Fruit fly (Drosophila melanogaster): Measurements from ENCODE around the gene OXA1L.
A peak's percentile ranks its signal among the peaks of the same experiment; 100 is the strongest.

The OXA1L gene

DNA sequence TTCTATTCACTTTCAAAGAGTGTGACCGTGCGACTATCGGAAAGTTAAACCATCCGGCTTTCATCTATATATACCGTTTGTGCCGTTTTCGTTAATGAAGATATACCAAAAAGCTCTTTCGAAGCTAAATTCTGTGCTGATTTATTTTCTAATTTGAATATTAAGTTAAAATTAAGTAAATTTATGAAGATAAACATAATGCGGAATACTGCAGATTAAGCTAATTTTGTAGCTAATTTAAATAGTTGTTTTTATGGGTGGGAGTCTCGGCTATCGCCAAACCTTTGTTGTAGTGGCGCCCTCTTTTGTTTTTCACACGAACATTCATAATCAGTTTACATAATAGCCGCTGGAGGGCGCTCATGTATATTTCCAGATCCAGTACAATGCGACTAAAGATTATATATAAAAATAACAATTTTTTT, 12.8 kb upstream of the OXA1L start, which contains the start of gene Aps (continued):
- TF ChIP-seq CkIIα-i1 (GFP tag; IDR thresholded peaks at IDR 0.05), result no peak
- peak; percentile 70 for TF ChIP-seq CG17829 (tag; optimal IDR thresholded peaks at IDR 0.05)
- peak; percentile 41 for TF ChIP-seq nmo (GFP tag; optimal IDR thresholded peaks at IDR 0.05)
- TF ChIP-seq CG6654 (GFP tag; optimal IDR thresholded peaks at IDR 0.05), result no peak
- no peak for TF ChIP-seq Lpt (GFP tag; optimal IDR thresholded peaks at IDR 0.05)
- peak; percentile 49 for TF ChIP-seq Hmr (GFP tag; optimal IDR thresholded peaks at IDR 0.05)
- no peak for TF ChIP-seq Hr39 (optimal IDR thresholded peaks at IDR 0.05)
- TF ChIP-seq zen (tag; optimal IDR thresholded peaks at IDR 0.05), result peak; percentile 34
- no peak for TF ChIP-seq HHEX (GFP tag; optimal IDR thresholded peaks at IDR 0.05)
- no peak for TF ChIP-seq lab (GFP tag; optimal IDR thresholded peaks at IDR 0.05)
- TF ChIP-seq Ada2b (GFP tag; IDR thresholded peaks at IDR 0.05), result no peak
- no peak for TF ChIP-seq esg (GFP tag; conservative IDR thresholded peaks at IDR 0.05)
- no peak for TF ChIP-seq odd (GFP tag; optimal IDR thresholded peaks at IDR 0.05)
- peak; percentile 88 for TF ChIP-seq Ets65A (GFP tag)
- no peak for TF ChIP-seq Side (GFP tag; optimal IDR thresholded peaks at IDR 0.05)
- peak; percentile 5 for TF ChIP-seq CG17802 (tag; optimal IDR thresholded peaks at IDR 0.05)
- no peak for TF ChIP-seq CG10321 (GFP tag; IDR thresholded peaks at IDR 0.05)
- TF ChIP-seq gcm2 (GFP tag; optimal IDR thresholded peaks at IDR 0.05), result no peak
- no peak; the same call in 2 of the 3 replicates for TF ChIP-seq Mrtf (GFP tag; IDR thresholded peaks at IDR 0.05)
- no peak for TF ChIP-seq HLH4C (GFP tag; IDR thresholded peaks at IDR 0.05; ENCODE audit: partially characterized antibody)
- TF ChIP-seq CG7987 (GFP tag; optimal IDR thresholded peaks at IDR 0.05), result peak; percentile 24
- TF ChIP-seq CG8478 (optimal IDR thresholded peaks at IDR 0.05), result no peak
- no peak for TF ChIP-seq btn (GFP tag; optimal IDR thresholded peaks at IDR 0.05)
- TF ChIP-seq pfk (GFP tag; optimal IDR thresholded peaks at IDR 0.05), result no peak
- peak; percentile 78 for TF ChIP-seq Rfx (GFP tag; IDR thresholded peaks at IDR 0.05)
- no peak for TF ChIP-seq ro (GFP tag; IDR thresholded peaks at IDR 0.05)
- TF ChIP-seq CG15073 (GFP tag; optimal IDR thresholded peaks at IDR 0.05), result no peak
- peak; percentile 58 for TF ChIP-seq grau (tag; optimal IDR thresholded peaks at IDR 0.05)
- no peak for TF ChIP-seq en (GFP tag; optimal IDR thresholded peaks at IDR 0.05)
- TF ChIP-seq zf30C (GFP tag; optimal IDR thresholded peaks at IDR 0.05), result no peak
- TF ChIP-seq CG6175 (GFP tag; IDR thresholded peaks at IDR 0.05), result no peak
- no peak for TF ChIP-seq CG10431 (GFP tag; optimal IDR thresholded peaks at IDR 0.05)
- peak; percentile 32 for TF ChIP-seq tio (GFP tag; optimal IDR thresholded peaks at IDR 0.05)
- TF ChIP-seq E2f1 (GFP tag; IDR thresholded peaks at IDR 0.05), result no peak; the same call in 1 of the 2 replicates
- peak; percentile 68 for TF ChIP-seq Hsf (GFP tag; optimal IDR thresholded peaks at IDR 0.05)
- peak; percentile 11; the same call in 1 of the 2 replicates for TF ChIP-seq Bgb (GFP tag; IDR thresholded peaks at IDR 0.05; ENCODE audit: partially characterized antibody)
- no peak for TF ChIP-seq CG7745 (tag; optimal IDR thresholded peaks at IDR 0.05)
- TF ChIP-seq Sox100B (GFP tag; optimal IDR thresholded peaks at IDR 0.05), result no peak
- TF ChIP-seq CG10959 (GFP tag; IDR thresholded peaks at IDR 0.05), result 0 out of 2 replicates have a peak, but pooled peaks have one; percentile 16
- peak; percentile 20 for TF ChIP-seq Ssrp (tag; optimal IDR thresholded peaks at IDR 0.05)
- TF ChIP-seq Fer2 (tag; optimal IDR thresholded peaks at IDR 0.05), result no peak
- TF ChIP-seq CG31388 (GFP tag; optimal IDR thresholded peaks at IDR 0.05), result no peak
- TF ChIP-seq BEAF-32 (GFP tag; optimal IDR thresholded peaks at IDR 0.05), result peak; percentile 55
- no peak for TF ChIP-seq CG7928 (GFP tag; optimal IDR thresholded peaks at IDR 0.05)
- TF ChIP-seq disco-r (GFP tag; optimal IDR thresholded peaks at IDR 0.05), result no peak
- TF ChIP-seq CG11723 (GFP tag; optimal IDR thresholded peaks at IDR 0.05), result no peak
- TF ChIP-seq Doc2 (GFP tag; IDR thresholded peaks at IDR 0.05), result no peak
- TF ChIP-seq her (GFP tag; optimal IDR thresholded peaks at IDR 0.05), result no peak
- TF ChIP-seq C15 (GFP tag; IDR thresholded peaks at IDR 0.05), result no peak
- no peak for TF ChIP-seq fd64A (GFP tag; optimal IDR thresholded peaks at IDR 0.05)
- peak; percentile 1 for TF ChIP-seq CG10979 (tag; optimal IDR thresholded peaks at IDR 0.05)
- no peak for TF ChIP-seq CG16813 (GFP tag; IDR thresholded peaks at IDR 0.05; ENCODE audit: partially characterized antibody)
